Fruit fly (Drosophila melanogaster) whole organism, pupa: ENCODE data around the gene Pus1.

Source experiments
- CG12605 ChIP-seq: fragments of 200-800 bp; sonication (Bioruptor generic); IDR thresholded peaks from 2 replicates; pipeline ENCODE4 v1.3.6; 2022; ENCODE audit warnings: missing biosample characterization, missing genetic modification characterization
- CG15710 ChIP-seq: fragments of 200-800 bp; sonication (Bioruptor generic); optimal IDR thresholded peaks from 2 replicates; lab custom pipeline; 2018; ENCODE audit warnings: missing biosample characterization, mild to moderate bottlenecking, missing genetic modification characterization, moderate library complexity
- rn ChIP-seq: fragments of 200-800 bp; sonication (Bioruptor generic); IDR thresholded peaks from 2 replicates; pipeline ENCODE4 v1.3.6; 2022; ENCODE audit warnings: missing biosample characterization, missing genetic modification characterization

- TF ChIP-seq rn (GFP tag; lab: Robert Waterston, UW) (no peak), CG15710 (tag; lab: Kevin White, UChicago) (no peak), CG12605 (peak; percentile 37; the same call in 1 of the 2 replicates)
These were observed 40.9 kb downstream of the Pus1 start for dm6 chr3R:20551487-20552079.
